Worm (Caenorhabditis elegans): ENCODE measurements around the gene R05D3.3.
"Not testable (repeated sequence)": the region's sequence is repeated elsewhere in the genome, so short reads cannot be mapped to it uniquely, and the experiment has no call there.

ce11 chrIII:8347822-8348221 lies 16.0 kb upstream of the R05D3.3 start, which contains the start of gene clc-29:
- not testable (repeated sequence) for TF ChIP-seq egl-27, unc-39, elt-3 (tag; optimal IDR thresholded peaks at IDR 0.05)
